Worm (Caenorhabditis elegans) whole organism, L3 larva: ENCODE results near the gene twk-25.
A peak's percentile ranks its signal among the peaks of the same experiment; 100 is the strongest.

ENCODE experiments used
- R02D3.7 ChIP-seq: fragments of 150-350 bp; optimal IDR thresholded peaks from 2 replicates; lab custom pipeline; 2014; ENCODE audit warnings: missing biosample characterization, missing genetic modification characterization
- ZK546.5 ChIP-seq: sonication (generic microtip); optimal IDR thresholded peaks from 2 replicates; lab custom pipeline; 2017; ENCODE audit warnings: missing biosample characterization, missing genetic modification characterization
- aly-2 ChIP-seq: fragments of 150-350 bp; optimal IDR thresholded peaks from 2 replicates; lab custom pipeline; 2014; ENCODE audit warnings: missing biosample characterization, missing genetic modification characterization
- ama-1 ChIP-seq: fragments of 150-350 bp; optimal IDR thresholded peaks from 2 replicates; lab custom pipeline; 2018
- ceh-16 ChIP-seq: sonication (generic microtip); optimal IDR thresholded peaks from 2 replicates; lab custom pipeline; 2017; ENCODE audit warnings: missing biosample characterization, missing genetic modification characterization
- ceh-28 ChIP-seq: fragments of 150-350 bp; optimal IDR thresholded peaks from 2 replicates; lab custom pipeline; 2014; ENCODE audit warnings: missing biosample characterization, missing genetic modification reagents, missing genetic modification characterization
- ceh-82 ChIP-seq: fragments of 150-350 bp; optimal IDR thresholded peaks from 2 replicates; lab custom pipeline; 2014; ENCODE audit warnings: missing biosample characterization, missing genetic modification characterization
- ceh-9 ChIP-seq: sonication (generic microtip); optimal IDR thresholded peaks from 2 replicates; lab custom pipeline; 2018; ENCODE audit warnings: missing biosample characterization, missing genetic modification characterization
- daf-12 ChIP-seq: fragments of 150-350 bp; optimal IDR thresholded peaks from 2 replicates; lab custom pipeline; 2014; ENCODE audit warnings: missing biosample characterization, missing genetic modification reagents, missing genetic modification characterization
- egl-27 ChIP-seq: sonication (generic microtip); optimal IDR thresholded peaks from 4 replicates; lab custom pipeline; 2017; ENCODE audit warnings: missing biosample characterization, missing genetic modification reagents, missing genetic modification characterization
- egl-5 ChIP-seq: fragments of 150-350 bp; optimal IDR thresholded peaks from 2 replicates; lab custom pipeline; 2017; ENCODE audit warnings: missing biosample characterization, missing genetic modification reagents, missing genetic modification characterization, inconsistent platforms
- elt-1 ChIP-seq: fragments of 150-350 bp; optimal IDR thresholded peaks from 2 replicates; lab custom pipeline; 2014; ENCODE audit warnings: missing biosample characterization, missing genetic modification characterization
- elt-2 ChIP-seq: sonication (generic microtip); optimal IDR thresholded peaks from 2 replicates; lab custom pipeline; 2016; ENCODE audit warnings: missing genetic modification reagents, mild to moderate bottlenecking, missing genetic modification characterization, missing compliant biosample characterization
- elt-3 ChIP-seq, 3 experiments: fragments of 150-350 bp in 1 of 3; sonication (generic microtip) in 2 of 3; optimal IDR thresholded peaks; 2 replicates in 2 of 3; 4 replicates in 1 of 3; lab custom pipeline; 2014 to 2017; ENCODE audit warnings: missing biosample characterization in 3 of 3, missing genetic modification characterization in 3 of 3
- eor-1 ChIP-seq, 2 experiments: fragments of 150-350 bp; optimal IDR thresholded peaks; 2 replicates each; lab custom pipeline; 2014 to 2018; ENCODE audit warnings: missing biosample characterization in 2 of 2, missing genetic modification characterization in 2 of 2
- fkh-10 ChIP-seq: sonication (generic microtip); optimal IDR thresholded peaks from 2 replicates; lab custom pipeline; 2017; ENCODE audit warnings: missing biosample characterization, missing genetic modification reagents, missing genetic modification characterization
- fkh-2 ChIP-seq: fragments of 150-350 bp; optimal IDR thresholded peaks from 2 replicates; lab custom pipeline; 2014; ENCODE audit warnings: missing biosample characterization, missing genetic modification reagents, missing genetic modification characterization
- fos-1 ChIP-seq: fragments of 150-350 bp; optimal IDR thresholded peaks from 2 replicates; lab custom pipeline; 2014; ENCODE audit warnings: missing biosample characterization, missing genetic modification characterization
- hmg-11 ChIP-seq: sonication (generic microtip); optimal IDR thresholded peaks from 2 replicates; lab custom pipeline; 2016; ENCODE audit warnings: missing genetic modification characterization, missing compliant biosample characterization
- jun-1 ChIP-seq: fragments of 150-350 bp; optimal IDR thresholded peaks from 2 replicates; lab custom pipeline; 2014; ENCODE audit warnings: missing biosample characterization, missing genetic modification reagents, missing genetic modification characterization
- lin-39 ChIP-seq: fragments of 150-350 bp; optimal IDR thresholded peaks from 2 replicates; lab custom pipeline; 2018; ENCODE audit warnings: missing biosample characterization, missing genetic modification reagents, missing genetic modification characterization
- lsy-12 ChIP-seq: sonication (generic microtip); optimal IDR thresholded peaks from 2 replicates; lab custom pipeline; 2016; ENCODE audit warnings: mild to moderate bottlenecking, missing genetic modification characterization, missing compliant biosample characterization
- mdl-1 ChIP-seq: fragments of 150-350 bp; optimal IDR thresholded peaks from 2 replicates; lab custom pipeline; 2014; ENCODE audit warnings: missing biosample characterization, missing genetic modification characterization
- mml-1 ChIP-seq: fragments of 150-350 bp; sonication (generic microtip); optimal IDR thresholded peaks from 3 replicates; lab custom pipeline; 2014; ENCODE audit warnings: missing biosample characterization, missing genetic modification characterization
- nfya-1 ChIP-seq: sonication (generic microtip); optimal IDR thresholded peaks from 2 replicates; lab custom pipeline; 2017; ENCODE audit warnings: missing genetic modification characterization, mild to moderate bottlenecking, missing compliant biosample characterization, antibody characterized with exemption, moderate library complexity; ENCODE audit not compliant: insufficient read depth
- nhr-12 ChIP-seq: fragments of 150-350 bp; optimal IDR thresholded peaks from 2 replicates; lab custom pipeline; 2014; ENCODE audit warnings: missing biosample characterization, missing genetic modification characterization
- nhr-23 ChIP-seq: fragments of 150-350 bp; optimal IDR thresholded peaks from 2 replicates; lab custom pipeline; 2014; ENCODE audit warnings: missing biosample characterization, missing genetic modification reagents, missing genetic modification characterization
- nhr-237 ChIP-seq: fragments of 150-350 bp; optimal IDR thresholded peaks from 2 replicates; lab custom pipeline; 2014; ENCODE audit warnings: missing biosample characterization, missing genetic modification characterization
- nhr-25 ChIP-seq: sonication (generic microtip); optimal IDR thresholded peaks from 2 replicates; lab custom pipeline; 2017; ENCODE audit warnings: missing biosample characterization, missing genetic modification characterization
- nhr-28 ChIP-seq: fragments of 150-350 bp; optimal IDR thresholded peaks from 2 replicates; lab custom pipeline; 2014; ENCODE audit warnings: missing biosample characterization, missing genetic modification characterization
- nhr-43 ChIP-seq: sonication (generic microtip); optimal IDR thresholded peaks from 2 replicates; lab custom pipeline; 2016; ENCODE audit warnings: mild to moderate bottlenecking, missing genetic modification characterization, missing compliant biosample characterization; ENCODE audit not compliant: poor library complexity, severe bottlenecking
- nhr-67 ChIP-seq: fragments of 150-350 bp; optimal IDR thresholded peaks from 2 replicates; lab custom pipeline; 2014; ENCODE audit warnings: missing biosample characterization, missing genetic modification characterization
- nhr-76 ChIP-seq: fragments of 150-350 bp; sonication (generic microtip); optimal IDR thresholded peaks from 5 replicates; lab custom pipeline; 2014; ENCODE audit warnings: missing biosample characterization, missing genetic modification characterization
- nhr-77 ChIP-seq: fragments of 150-350 bp; optimal IDR thresholded peaks from 2 replicates; lab custom pipeline; 2014; ENCODE audit warnings: missing biosample characterization, missing genetic modification characterization
- pha-4 ChIP-seq: fragments of 150-350 bp; optimal IDR thresholded peaks from 2 replicates; lab custom pipeline; 2014; ENCODE audit warnings: missing biosample characterization, missing genetic modification reagents, missing genetic modification characterization
- sea-2 ChIP-seq: fragments of 150-350 bp; sonication (generic microtip); optimal IDR thresholded peaks from 4 replicates; lab custom pipeline; 2014; ENCODE audit warnings: missing biosample characterization, missing genetic modification reagents, missing genetic modification characterization
- skn-1 ChIP-seq: fragments of 150-350 bp; optimal IDR thresholded peaks from 2 replicates; lab custom pipeline; 2014; ENCODE audit warnings: missing biosample characterization, missing genetic modification characterization
- snpc-4 ChIP-seq: fragments of 150-350 bp; optimal IDR thresholded peaks from 2 replicates; lab custom pipeline; 2014; ENCODE audit warnings: missing biosample characterization, missing genetic modification characterization
- tbx-2 ChIP-seq: sonication (generic microtip); optimal IDR thresholded peaks from 2 replicates; lab custom pipeline; 2016; ENCODE audit warnings: mild to moderate bottlenecking, missing genetic modification characterization, missing compliant biosample characterization
- unc-62 ChIP-seq: fragments of 150-350 bp; sonication (generic microtip); optimal IDR thresholded peaks from 4 replicates; lab custom pipeline; 2014; ENCODE audit warnings: missing biosample characterization, missing genetic modification reagents, missing genetic modification characterization
- zag-1 ChIP-seq: fragments of 150-350 bp; optimal IDR thresholded peaks from 2 replicates; lab custom pipeline; 2014; ENCODE audit warnings: missing biosample characterization, missing genetic modification characterization
- ztf-11 ChIP-seq: fragments of 150-350 bp; optimal IDR thresholded peaks from 2 replicates; lab custom pipeline; 2014; ENCODE audit warnings: missing biosample characterization, missing genetic modification characterization
- ztf-4 ChIP-seq: fragments of 150-350 bp; optimal IDR thresholded peaks from 2 replicates; lab custom pipeline; 2014; ENCODE audit warnings: missing biosample characterization, missing genetic modification characterization

twk-25 gene

ce11 chrIV:11492345-11492744, 12.2 kb upstream of the twk-25 start:
- peak; percentile 6 for TF ChIP-seq elt-2 (tag; lab: Kevin White, UChicago)
- TF ChIP-seq lin-39 (tag; lab: Kevin White, UChicago): no peak
- no peak for TF ChIP-seq ceh-28 (tag; lab: Kevin White, UChicago)
- no peak for TF ChIP-seq tbx-2 (tag; lab: Kevin White, UChicago)

DNA sequence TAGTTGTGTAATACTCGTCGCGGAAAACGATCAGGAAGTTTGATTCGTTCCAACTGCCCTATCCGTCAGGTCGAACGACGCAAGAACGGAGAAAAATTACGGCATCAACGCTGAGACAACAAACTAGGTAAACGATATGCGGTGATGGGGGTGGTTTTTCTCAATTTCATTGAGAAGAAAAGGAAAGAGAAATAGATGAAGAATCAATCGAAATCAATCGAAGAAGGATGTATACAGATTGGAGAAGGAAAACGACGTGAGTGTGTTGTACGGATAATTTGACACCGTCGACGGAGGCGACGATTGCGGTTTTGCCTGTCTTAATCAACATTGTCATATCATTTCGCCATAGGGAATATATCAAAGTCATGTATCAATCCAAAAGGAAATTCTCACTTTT, 10.6 kb upstream of the twk-25 start:
- TF ChIP-seq nhr-23 (tag; lab: Kevin White, UChicago) (peak; percentile 47), ceh-16 (tag; lab: Kevin White, UChicago) (no peak), snpc-4 (no peak), nhr-43 (tag; lab: Kevin White, UChicago) (peak; percentile 34), nhr-25 (peak; percentile 45), ceh-82 (tag; lab: Kevin White, UChicago) (no peak), egl-5 (tag; lab: Kevin White, UChicago) (no peak), ceh-28 (tag; lab: Kevin White, UChicago) (peak; percentile 29), ztf-11 (tag; lab: Kevin White, UChicago) (no peak), lin-39 (tag; lab: Kevin White, UChicago) (no peak), ceh-9 (tag; lab: Kevin White, UChicago) (no peak), daf-12 (tag; lab: Kevin White, UChicago) (no peak), nhr-77 (no peak), ZK546.5 (tag; lab: Kevin White, UChicago) (no peak), unc-62 (GFP tag; lab: Kevin White, UChicago) (no peak), elt-3 (tag; optimal IDR thresholded peaks at IDR 0.05; lab: Kevin White, UChicago) (no peak), hmg-11 (tag; lab: Kevin White, UChicago) (no peak), zag-1 (no peak), mdl-1 (tag; lab: Kevin White, UChicago) (no peak), mml-1 (tag; lab: Kevin White, UChicago) (no peak), fkh-10 (GFP tag; lab: Kevin White, UChicago) (no peak)

DNA sequence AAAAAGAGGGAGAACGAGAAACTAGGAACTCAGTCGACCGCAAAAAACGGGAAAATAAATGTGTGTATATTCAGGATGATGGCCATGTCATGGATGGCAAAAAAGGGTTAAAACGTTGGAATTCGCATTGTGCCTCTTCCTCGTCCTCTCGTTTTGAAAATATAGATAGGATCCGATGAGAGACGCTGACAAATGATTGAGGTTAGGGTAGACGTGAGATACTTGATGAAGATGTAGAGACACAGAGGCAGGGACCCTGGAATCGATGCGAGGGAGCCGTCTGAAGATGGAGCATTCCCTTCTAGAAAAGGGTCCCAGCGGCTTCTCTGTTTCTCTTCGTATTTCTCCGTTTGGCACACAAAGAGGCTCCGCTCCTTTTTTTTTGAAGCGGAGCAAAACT, 9.6 kb upstream of the twk-25 start:
- TF ChIP-seq mml-1 (tag; lab: Kevin White, UChicago) (no peak), aly-2 (tag; lab: Kevin White, UChicago) (no peak), nhr-12 (no peak), pha-4 (tag; lab: Kevin White, UChicago) (no peak), nhr-67 (no peak), fkh-10 (GFP tag; lab: Kevin White, UChicago) (peak; percentile 18), tbx-2 (tag; lab: Kevin White, UChicago) (no peak), nhr-237 (tag; lab: Kevin White, UChicago) (no peak), nhr-28 (no peak), ama-1 (lab: Kevin White, UChicago) (no peak), eor-1 (tag; optimal IDR thresholded peaks at IDR 0.05; lab: Kevin White, UChicago) (no peak), lin-39 (tag; lab: Kevin White, UChicago) (peak; percentile 45), ceh-82 (tag; lab: Kevin White, UChicago) (no peak), nfya-1 (tag; lab: Kevin White, UChicago) (peak; percentile 63), lsy-12 (tag; lab: Kevin White, UChicago) (no peak), nhr-25 (no peak), ztf-4 (tag; lab: Kevin White, UChicago) (no peak), elt-1 (tag; lab: Kevin White, UChicago) (peak; percentile 34), sea-2 (GFP tag; lab: Kevin White, UChicago) (no peak), zag-1 (no peak), egl-5 (tag; lab: Kevin White, UChicago) (no peak), ZK546.5 (tag; lab: Kevin White, UChicago) (no peak), nhr-77 (no peak), daf-12 (tag; lab: Kevin White, UChicago) (no peak), ceh-16 (tag; lab: Kevin White, UChicago) (no peak), egl-27 (tag; lab: Kevin White, UChicago) (no peak), elt-2 (tag; lab: Kevin White, UChicago) (no peak), ceh-9 (tag; lab: Kevin White, UChicago) (no peak), R02D3.7 (tag; lab: Kevin White, UChicago) (no peak), hmg-11 (tag; lab: Kevin White, UChicago) (peak; percentile 59), nhr-76 (tag; lab: Kevin White, UChicago) (no peak), fkh-2 (tag; lab: Kevin White, UChicago) (no peak), jun-1 (no peak), mdl-1 (tag; lab: Kevin White, UChicago) (no peak), skn-1 (tag; lab: Kevin White, UChicago) (no peak), fos-1 (no peak)
- TF ChIP-seq, all 47 proteins: peak for 5
